Worm (Caenorhabditis elegans) whole organism, L2 larva: ENCODE data around the gene F21D12.3.

ENCODE experiments used
- R02D3.7 ChIP-seq: fragments of 150-350 bp; optimal IDR thresholded peaks from 2 replicates; lab custom pipeline; 2014; ENCODE audit warnings: missing biosample characterization, missing genetic modification characterization
- ZK546.5 ChIP-seq: sonication (generic microtip); optimal IDR thresholded peaks from 2 replicates; lab custom pipeline; 2017; ENCODE audit warnings: missing biosample characterization, missing genetic modification characterization
- aly-2 ChIP-seq: fragments of 150-350 bp; optimal IDR thresholded peaks from 2 replicates; lab custom pipeline; 2014; ENCODE audit warnings: missing biosample characterization, missing genetic modification characterization
- ceh-16 ChIP-seq: fragments of 150-350 bp; optimal IDR thresholded peaks from 2 replicates; lab custom pipeline; 2014; ENCODE audit warnings: missing biosample characterization, missing genetic modification characterization
- ceh-82 ChIP-seq: fragments of 150-350 bp; optimal IDR thresholded peaks from 2 replicates; lab custom pipeline; 2014; ENCODE audit warnings: missing biosample characterization, missing genetic modification characterization
- elt-1 ChIP-seq: fragments of 150-350 bp; optimal IDR thresholded peaks from 2 replicates; lab custom pipeline; 2014; ENCODE audit warnings: missing biosample characterization, missing genetic modification characterization
- lsy-2 ChIP-seq, 2 experiments: fragments of 150-350 bp in 1 of 2; sonication (generic microtip) in 1 of 2; optimal IDR thresholded peaks; 2 replicates each; lab custom pipeline; 2014 to 2017; ENCODE audit warnings: missing biosample characterization in 2 of 2, missing genetic modification characterization in 2 of 2
- mbf-1 ChIP-seq: sonication (generic microtip); optimal IDR thresholded peaks from 2 replicates; lab custom pipeline; 2017; ENCODE audit warnings: missing biosample characterization, missing genetic modification characterization
- nhr-11 ChIP-seq: fragments of 150-350 bp; optimal IDR thresholded peaks from 2 replicates; lab custom pipeline; 2014; ENCODE audit warnings: missing biosample characterization, missing genetic modification characterization
- nhr-25 ChIP-seq: fragments of 150-350 bp; sonication (generic microtip); optimal IDR thresholded peaks from 3 replicates; lab custom pipeline; 2014; ENCODE audit warnings: missing biosample characterization, missing genetic modification characterization
- nhr-77 ChIP-seq: fragments of 150-350 bp; optimal IDR thresholded peaks from 2 replicates; lab custom pipeline; 2014; ENCODE audit warnings: missing biosample characterization, missing genetic modification characterization
- snpc-4 ChIP-seq: fragments of 150-350 bp; optimal IDR thresholded peaks from 2 replicates; lab custom pipeline; 2014; ENCODE audit warnings: missing biosample characterization, missing genetic modification characterization
- unc-62 ChIP-seq: fragments of 150-350 bp; optimal IDR thresholded peaks from 2 replicates; lab custom pipeline; 2014; ENCODE audit warnings: missing biosample characterization, missing genetic modification reagents, missing genetic modification characterization
- zag-1 ChIP-seq: fragments of 150-350 bp; optimal IDR thresholded peaks from 2 replicates; lab custom pipeline; 2014; ENCODE audit warnings: missing biosample characterization, missing genetic modification characterization

DNA sequence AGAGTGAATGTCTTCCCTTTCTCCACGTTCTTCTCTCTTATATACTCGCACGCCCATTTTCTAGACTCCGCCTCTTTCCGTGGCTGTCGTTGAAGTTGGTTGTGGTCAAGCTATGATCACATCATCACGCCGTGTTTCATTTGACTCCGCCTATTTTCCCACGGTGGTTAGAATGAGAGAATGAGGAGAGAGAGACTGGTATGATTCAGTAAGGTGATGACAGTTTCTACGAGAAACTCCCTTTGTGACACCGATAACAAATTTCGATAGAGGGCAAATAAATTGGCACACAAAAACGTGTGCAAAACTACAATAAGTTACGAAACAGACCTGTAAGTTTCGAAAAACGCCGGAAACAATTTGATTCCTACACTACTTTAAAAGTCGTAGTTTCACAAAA is 43.2 kb downstream of the F21D12.3 start:
- TF ChIP-seq aly-2 = no peak
- no peak for TF ChIP-seq lsy-2 (tag; optimal IDR thresholded peaks at IDR 0.05; lab: Kevin White, UChicago)
- TF ChIP-seq snpc-4 = no peak
- no peak for TF ChIP-seq ceh-16 (tag; lab: Kevin White, UChicago)
- no peak for TF ChIP-seq nhr-11 (tag; lab: Kevin White, UChicago)
- TF ChIP-seq ZK546.5 = no peak
- TF ChIP-seq nhr-77 = no peak
- TF ChIP-seq R02D3.7 (tag; lab: Kevin White, UChicago) = no peak
- no peak for TF ChIP-seq mbf-1 (tag; lab: Kevin White, UChicago)
- no peak for TF ChIP-seq ceh-82 (tag; lab: Kevin White, UChicago)
- TF ChIP-seq elt-1 (tag; lab: Kevin White, UChicago) = no peak
- TF ChIP-seq unc-62 (GFP tag; lab: Kevin White, UChicago) = no peak
- no peak for TF ChIP-seq zag-1
- no peak for TF ChIP-seq nhr-25 (tag; lab: Kevin White, UChicago)
